Fruit fly (Drosophila melanogaster): ENCODE data around the gene GABA-B-R1.

The GABA-B-R1 gene

dm6 chr2L:15065663-15066062, 49.5 kb downstream of the GABA-B-R1 start:
- TF ChIP-seq noc (tag; optimal IDR thresholded peaks at IDR 0.05): no peak

- TF ChIP-seq noc (tag; optimal IDR thresholded peaks at IDR 0.05): no peak
Measured at dm6 chr2L:15066141-15066540, 50.0 kb downstream of the GABA-B-R1 start.

- TF ChIP-seq noc (tag; optimal IDR thresholded peaks at IDR 0.05): peak; percentile 47
Measured at dm6 chr2L:15067832-15068231, 51.7 kb downstream of the GABA-B-R1 start.

- no peak for TF ChIP-seq noc (tag; optimal IDR thresholded peaks at IDR 0.05)
Measured at dm6 chr2L:15070216-15070615, 54.1 kb downstream of the GABA-B-R1 start, which contains the start of gene vig. Gene vig, minus strand, starts transcription at chr2L:15070316.

- no peak for TF ChIP-seq noc (tag; optimal IDR thresholded peaks at IDR 0.05)
Measured at dm6 chr2L:15074465-15074864, 58.3 kb downstream of the GABA-B-R1 start, which contains the start of gene wwk. Gene wwk, plus strand, starts transcription at chr2L:15074776.

Measured in whole organism, larva.